Fruit fly (Drosophila melanogaster) whole organism, embryonic: ENCODE results near the gene CG16985.

ENCODE experiments used
- Atf-2 ChIP-seq: fragments of 200-800 bp; sonication (Bioruptor generic); optimal IDR thresholded peaks from 2 replicates; lab custom pipeline; 2016; ENCODE audit warnings: missing biosample characterization, missing genetic modification characterization
- BtbVII ChIP-seq: fragments of 200-800 bp; sonication (Bioruptor generic); optimal IDR thresholded peaks from 3 replicates; lab custom pipeline; 2017; ENCODE audit warnings: missing biosample characterization, mild to moderate bottlenecking, missing genetic modification characterization
- CG10565 ChIP-seq: fragments of 200-800 bp; sonication (Bioruptor generic); optimal IDR thresholded peaks from 3 replicates; lab custom pipeline; 2016; ENCODE audit warnings: missing biosample characterization, mild to moderate bottlenecking, missing genetic modification characterization
- CG12219 ChIP-seq: fragments of 200-800 bp; sonication (Bioruptor generic); optimal IDR thresholded peaks from 3 replicates; lab custom pipeline; 2018; ENCODE audit warnings: missing biosample characterization, mild to moderate bottlenecking, missing genetic modification characterization
- CG12744 ChIP-seq: fragments of 200-800 bp; sonication (Bioruptor generic); optimal IDR thresholded peaks from 2 replicates; lab custom pipeline; 2016; ENCODE audit warnings: missing biosample characterization, missing genetic modification characterization
- CG14014 ChIP-seq: fragments of 200-800 bp; sonication (Bioruptor generic); IDR thresholded peaks from 2 replicates; pipeline ENCODE4 v1.3.6; 2022; ENCODE audit warnings: missing biosample characterization, missing genetic modification characterization
- CG17912 ChIP-seq: fragments of 200-800 bp; sonication (Bioruptor generic); optimal IDR thresholded peaks from 2 replicates; lab custom pipeline; 2018; ENCODE audit warnings: missing biosample characterization, mild to moderate bottlenecking, missing genetic modification characterization
- CG18599 ChIP-seq: fragments of 200-800 bp; sonication (Bioruptor generic); optimal IDR thresholded peaks from 3 replicates; lab custom pipeline; 2017; ENCODE audit warnings: missing biosample characterization, missing genetic modification characterization, mild to moderate bottlenecking, moderate library complexity, missing genetic modification reagents
- CG2889 ChIP-seq: fragments of 200-800 bp; sonication (Bioruptor generic); IDR thresholded peaks from 3 replicates; pipeline ENCODE4 v1.3.6; 2022; ENCODE audit warnings: missing biosample characterization, missing genetic modification characterization
- CG30431 ChIP-seq: fragments of 200-800 bp; sonication (Bioruptor generic); optimal IDR thresholded peaks from 2 replicates; lab custom pipeline; 2017; ENCODE audit warnings: missing biosample characterization, missing genetic modification characterization
- CG3163 ChIP-seq: fragments of 200-800 bp; sonication (Bioruptor generic); optimal IDR thresholded peaks from 3 replicates; lab custom pipeline; 2016; ENCODE audit warnings: missing biosample characterization, missing genetic modification characterization
- CG33557 ChIP-seq: fragments of 200-800 bp; sonication (Bioruptor generic); optimal IDR thresholded peaks from 2 replicates; lab custom pipeline; 2019; ENCODE audit warnings: missing biosample characterization, mild to moderate bottlenecking, missing genetic modification characterization, moderate library complexity
- CG34422 ChIP-seq: fragments of 200-800 bp; sonication (Bioruptor generic); IDR thresholded peaks from 3 replicates; pipeline ENCODE4 v1.3.6; 2022; ENCODE audit warnings: missing biosample characterization, missing genetic modification characterization
- CG43689 ChIP-seq: fragments of 200-800 bp; sonication (Bioruptor generic); IDR thresholded peaks from 2 replicates; pipeline ENCODE4 v1.3.6; 2022; ENCODE audit warnings: missing biosample characterization, missing genetic modification characterization
- CG4820 ChIP-seq: fragments of 200-800 bp; sonication (Bioruptor generic); optimal IDR thresholded peaks from 3 replicates; lab custom pipeline; 2016; ENCODE audit warnings: missing biosample characterization, missing genetic modification characterization
- CG5245 ChIP-seq: fragments of 200-800 bp; sonication (Bioruptor generic); optimal IDR thresholded peaks from 3 replicates; lab custom pipeline; 2016; ENCODE audit warnings: missing biosample characterization, missing genetic modification characterization
- CG6175 ChIP-seq: fragments of 200-800 bp; sonication (Bioruptor generic); IDR thresholded peaks from 3 replicates; pipeline ENCODE4 v1.3.6; 2022; ENCODE audit warnings: missing biosample characterization, missing genetic modification characterization
- CG7987 ChIP-seq: fragments of 200-800 bp; sonication (Bioruptor generic); optimal IDR thresholded peaks from 2 replicates; lab custom pipeline; 2018; ENCODE audit warnings: missing biosample characterization, mild to moderate bottlenecking, missing genetic modification characterization, moderate library complexity
- CG9932 ChIP-seq: fragments of 200-800 bp; sonication (Bioruptor generic); IDR thresholded peaks from 2 replicates; pipeline ENCODE4 v1.3.6; 2022; ENCODE audit warnings: missing biosample characterization, missing genetic modification characterization
- Dref ChIP-seq: fragments of 200-800 bp; sonication (Bioruptor generic); IDR thresholded peaks from 2 replicates; pipeline ENCODE4 v1.3.6; 2022; ENCODE audit warnings: missing biosample characterization, missing genetic modification characterization
- ERR ChIP-seq: fragments of 200-800 bp; sonication (Bioruptor generic); optimal IDR thresholded peaks from 2 replicates; lab custom pipeline; 2016; ENCODE audit warnings: missing biosample characterization, missing genetic modification characterization
- Elba2 ChIP-seq: fragments of 200-800 bp; sonication (Bioruptor generic); optimal IDR thresholded peaks from 3 replicates; lab custom pipeline; 2016; ENCODE audit warnings: missing biosample characterization, missing genetic modification characterization
- HLH4C ChIP-seq: fragments of 200-800 bp; sonication (Bioruptor generic); IDR thresholded peaks from 3 replicates; pipeline ENCODE4 v1.3.6; 2022; ENCODE audit warnings: missing biosample characterization, missing genetic modification characterization; ENCODE audit not compliant: partially characterized antibody
- Hey ChIP-seq: fragments of 200-800 bp; sonication (Bioruptor generic); optimal IDR thresholded peaks from 3 replicates; lab custom pipeline; 2018; ENCODE audit warnings: missing biosample characterization, mild to moderate bottlenecking, missing genetic modification characterization
- Lim3 ChIP-seq: fragments of 200-800 bp; sonication (Bioruptor generic); IDR thresholded peaks from 2 replicates; pipeline ENCODE4 v1.3.6; 2022; ENCODE audit warnings: missing biosample characterization, missing genetic modification characterization
- MESR4 ChIP-seq: fragments of 200-800 bp; sonication (Bioruptor generic); optimal IDR thresholded peaks from 2 replicates; lab custom pipeline; 2018; ENCODE audit warnings: missing biosample characterization, mild to moderate bottlenecking, missing genetic modification characterization, moderate library complexity
- Max ChIP-seq: fragments of 200-800 bp; sonication (Bioruptor generic); optimal IDR thresholded peaks from 2 replicates; lab custom pipeline; 2016; ENCODE audit warnings: missing biosample characterization, mild to moderate bottlenecking, missing genetic modification characterization
- Neu2 ChIP-seq: fragments of 200-800 bp; sonication (Bioruptor generic); optimal IDR thresholded peaks from 3 replicates; lab custom pipeline; 2016; ENCODE audit warnings: missing biosample characterization, missing genetic modification characterization, borderline replicate concordance
- Oaz ChIP-seq: fragments of 200-800 bp; sonication (Bioruptor generic); IDR thresholded peaks from 2 replicates; pipeline ENCODE4 v1.3.6; 2022; ENCODE audit warnings: missing biosample characterization, missing genetic modification characterization
- Sox100B ChIP-seq: fragments of 200-800 bp; sonication (Bioruptor generic); optimal IDR thresholded peaks from 3 replicates; lab custom pipeline; 2018; ENCODE audit warnings: missing biosample characterization, mild to moderate bottlenecking, missing genetic modification characterization
- Trl ChIP-seq, 3 experiments: fragments of >200 bp in 2 of 3; fragments of 200-800 bp in 1 of 3; sonication (Bioruptor generic) in 1 of 3; optimal IDR thresholded peaks; 2 replicates in 1 of 3; 3 replicates in 2 of 3; lab custom pipeline; 2016 to 2017; ENCODE audit warnings: missing biosample characterization in 1 of 3, missing genetic modification characterization in 1 of 3
- Vsx1 ChIP-seq: fragments of 200-800 bp; sonication (Bioruptor generic); optimal IDR thresholded peaks from 2 replicates; lab custom pipeline; 2017; ENCODE audit warnings: missing biosample characterization, mild to moderate bottlenecking, missing genetic modification characterization, missing genetic modification reagents
- ara ChIP-seq: fragments of 200-800 bp; sonication (Bioruptor generic); IDR thresholded peaks from 2 replicates; pipeline ENCODE4 v1.3.6; 2022; ENCODE audit warnings: missing biosample characterization, missing genetic modification characterization
- dpn ChIP-seq, 2 experiments: fragments of 200-800 bp; sonication (Bioruptor generic); optimal IDR thresholded peaks; 3 replicates each; lab custom pipeline; 2016; ENCODE audit warnings: missing biosample characterization in 2 of 2, missing genetic modification characterization in 2 of 2
- ewg ChIP-seq: fragments of 200-800 bp; sonication (Bioruptor generic); optimal IDR thresholded peaks from 3 replicates; lab custom pipeline; 2017; ENCODE audit warnings: mild to moderate bottlenecking, missing biosample characterization, missing genetic modification reagents, missing genetic modification characterization
- exex ChIP-seq: fragments of 200-800 bp; sonication (Bioruptor generic); optimal IDR thresholded peaks from 4 replicates; lab custom pipeline; 2018; ENCODE audit warnings: missing biosample characterization, mild to moderate bottlenecking, missing genetic modification characterization, moderate library complexity
- ftz-f1 ChIP-seq: fragments of 200-800 bp; sonication (Bioruptor generic); optimal IDR thresholded peaks from 2 replicates; lab custom pipeline; 2016; ENCODE audit warnings: missing biosample characterization, missing genetic modification characterization
- gcm2 ChIP-seq: fragments of 200-800 bp; sonication (Bioruptor generic); optimal IDR thresholded peaks from 2 replicates; lab custom pipeline; 2016; ENCODE audit warnings: missing biosample characterization, missing genetic modification characterization
- hbn ChIP-seq: fragments of 200-800 bp; sonication (Bioruptor generic); IDR thresholded peaks from 2 replicates; pipeline ENCODE4 v1.3.6; 2022; ENCODE audit warnings: missing biosample characterization, missing genetic modification characterization; ENCODE audit not compliant: partially characterized antibody
- ind ChIP-seq: fragments of 200-800 bp; sonication (Bioruptor generic); optimal IDR thresholded peaks from 3 replicates; lab custom pipeline; 2016; ENCODE audit warnings: missing biosample characterization, missing genetic modification characterization
- inv ChIP-seq: fragments of 200-800 bp; sonication (Bioruptor generic); IDR thresholded peaks from 2 replicates; pipeline ENCODE4 v1.3.6; 2022; ENCODE audit warnings: missing biosample characterization, missing genetic modification characterization; ENCODE audit not compliant: partially characterized antibody
- lov ChIP-seq, 2 experiments: fragments of 200-800 bp in 1 of 2; fragments of >200 bp in 1 of 2; sonication (Bioruptor generic) in 1 of 2; IDR thresholded peaks in 1 of 2; optimal IDR thresholded peaks in 1 of 2; 2 replicates in 1 of 2; 3 replicates in 1 of 2; pipeline versions ENCODE4 v1.3.6 to Lab custom; 2017 to 2022; ENCODE audit warnings: missing biosample characterization in 1 of 2, missing genetic modification characterization in 1 of 2
- maf-S ChIP-seq: fragments of 200-800 bp; sonication (Bioruptor generic); optimal IDR thresholded peaks from 2 replicates; lab custom pipeline; 2016; ENCODE audit warnings: missing biosample characterization, missing genetic modification characterization
- ro ChIP-seq: fragments of 200-800 bp; sonication (Bioruptor generic); IDR thresholded peaks from 2 replicates; pipeline ENCODE4 v1.3.6; 2022; ENCODE audit warnings: missing biosample characterization, missing genetic modification characterization
- sens-2 ChIP-seq: fragments of 200-800 bp; sonication (Bioruptor generic); IDR thresholded peaks from 2 replicates; pipeline ENCODE4 v1.3.6; 2022; ENCODE audit warnings: missing biosample characterization, missing genetic modification characterization
- tup ChIP-seq: fragments of 200-800 bp; sonication (Bioruptor generic); optimal IDR thresholded peaks from 2 replicates; lab custom pipeline; 2016; ENCODE audit warnings: missing biosample characterization, mild to moderate bottlenecking, missing genetic modification characterization, moderate library complexity
- z ChIP-seq: fragments of 200-800 bp; sonication (Bioruptor generic); IDR thresholded peaks from 3 replicates; pipeline ENCODE4 v1.3.6; 2022; ENCODE audit warnings: missing biosample characterization, missing genetic modification characterization
- zf30C ChIP-seq: fragments of 200-800 bp; sonication (Bioruptor generic); optimal IDR thresholded peaks from 3 replicates; lab custom pipeline; 2018; ENCODE audit warnings: missing biosample characterization, mild to moderate bottlenecking, missing genetic modification characterization

The CG16985 gene

DNA sequence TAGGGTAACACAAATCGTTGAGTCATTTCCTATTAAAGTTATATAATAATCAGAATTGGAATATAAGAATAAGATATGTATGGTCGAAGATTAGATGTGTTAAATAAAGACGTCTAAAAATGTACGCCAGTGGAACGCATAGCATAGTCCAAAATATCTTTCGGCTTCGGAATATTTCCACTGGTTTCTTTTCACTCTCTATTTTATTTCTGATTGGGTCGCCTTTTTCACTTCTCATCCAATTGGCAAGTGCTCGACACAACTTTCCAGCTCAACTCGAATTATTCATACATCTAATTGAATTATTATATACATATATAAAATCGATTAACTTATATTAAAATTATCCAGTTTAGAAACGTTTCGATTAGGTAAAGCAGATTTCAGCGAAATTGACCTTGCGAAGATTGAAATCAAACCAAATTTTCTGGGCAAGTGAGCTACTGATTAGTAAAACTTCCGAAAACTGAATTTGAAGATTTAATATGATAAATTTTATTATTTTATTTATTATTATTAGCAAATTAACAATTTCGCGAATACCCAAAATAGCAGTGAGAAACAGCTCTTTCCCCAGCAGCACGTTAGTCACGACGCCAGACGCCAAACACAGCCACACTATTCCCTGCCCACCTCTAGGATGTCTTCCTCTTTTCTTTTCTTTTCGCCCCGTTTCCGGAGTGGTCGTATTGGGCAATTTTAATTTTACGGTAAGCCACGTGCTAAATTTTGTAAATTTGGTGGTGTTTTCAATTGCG is 12.1 kb upstream of the CG16985 start, which contains the start of gene RpL8 (continued):
- TF ChIP-seq ERR (GFP tag; lab: Kevin White, UChicago): peak; percentile 46
- peak; percentile 28; the same call in 1 of the 2 replicates for TF ChIP-seq ro (GFP tag; lab: Robert Waterston, UW)
- peak; percentile 64 for TF ChIP-seq Neu2 (GFP tag; lab: Kevin White, UChicago)
- peak; percentile 84 for TF ChIP-seq Elba2 (GFP tag; lab: Kevin White, UChicago)
- peak; percentile 73 for TF ChIP-seq Sox100B (GFP tag; lab: Kevin White, UChicago)
- peak; percentile 90 for TF ChIP-seq BtbVII (GFP tag; lab: Kevin White, UChicago)
- TF ChIP-seq ara (GFP tag; lab: Robert Waterston, UW): peak; percentile 62
- peak; percentile 95 for TF ChIP-seq CG17912 (GFP tag; lab: Kevin White, UChicago)
- peak; percentile 72 for TF ChIP-seq ewg
- TF ChIP-seq MESR4 (GFP tag; lab: Kevin White, UChicago): peak; percentile 100
- peak; percentile 71 for TF ChIP-seq Oaz (GFP tag; lab: Robert Waterston, UW)
- TF ChIP-seq exex (tag; lab: Kevin White, UChicago): peak; percentile 52
- peak; percentile 49 for TF ChIP-seq CG10565 (GFP tag; lab: Kevin White, UChicago)
- peak; percentile 64 for TF ChIP-seq CG5245
- no peak for TF ChIP-seq HLH4C
- TF ChIP-seq Trl (optimal IDR thresholded peaks at IDR 0.05; lab: Kevin White, UChicago): no peak
- TF ChIP-seq Trl (GFP tag; optimal IDR thresholded peaks at IDR 0.05; lab: Kevin White, UChicago): peak; percentile 69
- peak; percentile 50 for TF ChIP-seq CG4820 (GFP tag; lab: Kevin White, UChicago)
- TF ChIP-seq CG7987 (GFP tag; lab: Kevin White, UChicago): peak; percentile 97
- peak; percentile 59; the same call in 1 of the 3 replicates for TF ChIP-seq CG2889 (GFP tag; lab: Robert Waterston, UW)
- peak; percentile 70 for TF ChIP-seq CG43689
- TF ChIP-seq Vsx1 (GFP tag; lab: Kevin White, UChicago): peak; percentile 83
- no peak for TF ChIP-seq z (GFP tag; lab: Robert Waterston, UW)
- peak; percentile 50 for TF ChIP-seq CG3163 (GFP tag; lab: Kevin White, UChicago)
- TF ChIP-seq CG33557 (GFP tag; lab: Kevin White, UChicago): peak; percentile 70
- TF ChIP-seq lov (optimal IDR thresholded peaks at IDR 0.05; lab: Kevin White, UChicago): no peak
- TF ChIP-seq lov (GFP tag; IDR thresholded peaks at IDR 0.05; lab: Robert Waterston, UW): peak; percentile 95
- peak; percentile 62 for TF ChIP-seq hbn (GFP tag; lab: Robert Waterston, UW)
- peak; percentile 60 for TF ChIP-seq CG30431 (GFP tag; lab: Kevin White, UChicago)
- TF ChIP-seq Hey: peak; percentile 69
- TF ChIP-seq gcm2 (GFP tag; lab: Kevin White, UChicago): peak; percentile 67
- TF ChIP-seq CG6175 (GFP tag; lab: Robert Waterston, UW): peak; percentile 67; the same call in 2 of the 3 replicates
- peak; percentile 24 for TF ChIP-seq Atf-2 (GFP tag; lab: Kevin White, UChicago)
- TF ChIP-seq Dref: peak; percentile 55
- peak; percentile 75 for TF ChIP-seq CG12744 (GFP tag; lab: Kevin White, UChicago)
- TF ChIP-seq tup (GFP tag; lab: Kevin White, UChicago): peak; percentile 34
- TF ChIP-seq Lim3 (GFP tag; lab: Robert Waterston, UW): no peak
- peak; percentile 67 for TF ChIP-seq maf-S (GFP tag; lab: Kevin White, UChicago)
- peak; percentile 51 to 89 for TF ChIP-seq dpn (GFP tag; optimal IDR thresholded peaks at IDR 0.05; lab: Kevin White, UChicago)
- peak; percentile 89 for TF ChIP-seq CG9932
- peak; percentile 68 for TF ChIP-seq ind (GFP tag; lab: Kevin White, UChicago)
- peak; percentile 64 for TF ChIP-seq Max (GFP tag; lab: Kevin White, UChicago)
- TF ChIP-seq inv (GFP tag; lab: Robert Waterston, UW): peak; percentile 64
- TF ChIP-seq CG12219 (GFP tag; lab: Kevin White, UChicago): peak; percentile 88
- peak; percentile 45 for TF ChIP-seq ftz-f1 (GFP tag; lab: Kevin White, UChicago)
- TF ChIP-seq CG18599 (GFP tag; lab: Kevin White, UChicago): peak; percentile 84
- TF ChIP-seq zf30C (GFP tag; lab: Kevin White, UChicago): peak; percentile 49
- TF ChIP-seq sens-2 (GFP tag; lab: Robert Waterston, UW): peak; percentile 89
- peak; percentile 87 for TF ChIP-seq CG34422 (GFP tag; lab: Robert Waterston, UW)
- TF ChIP-seq CG14014 (GFP tag; lab: Robert Waterston, UW): peak; percentile 78
